Worm (Caenorhabditis elegans): ENCODE measurements around the gene M03E7.2.

The M03E7.2 gene

DNA sequence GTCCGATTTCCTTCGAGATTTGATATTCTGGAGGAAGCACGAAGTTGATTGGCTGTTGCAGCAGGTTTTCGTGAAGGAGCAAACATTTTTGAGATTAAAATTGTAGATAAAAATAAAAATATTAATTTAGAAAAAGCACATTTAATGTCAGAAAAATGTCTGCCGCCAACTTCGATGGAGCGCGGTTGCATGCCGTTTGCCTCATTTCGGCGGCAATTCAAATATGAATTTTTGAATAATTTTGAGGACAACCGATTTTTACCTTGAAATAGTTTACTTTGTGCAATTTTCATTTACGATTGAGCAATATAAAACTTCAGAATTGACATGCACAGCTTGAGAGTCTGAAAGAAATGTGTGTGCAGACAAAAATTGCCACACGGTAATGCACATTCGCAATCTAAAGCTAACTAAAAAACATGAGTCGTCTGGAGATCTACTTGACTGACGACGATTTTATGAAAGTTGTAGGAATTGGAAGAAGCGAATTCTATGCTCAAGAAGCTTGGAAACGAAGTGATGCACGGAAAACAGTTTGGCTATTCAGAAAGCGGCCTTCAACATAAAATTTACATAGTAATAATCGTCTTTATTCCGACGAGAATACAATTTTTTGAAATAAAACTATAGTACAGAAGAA, 20.9 kb upstream of the M03E7.2 start, which contains the start of gene zhit-1:
Gene zhit-1, minus strand, starts transcription at position 161 of the 640 bp plus-strand sequence.
- TF ChIP-seq snpc-1.1 (tag; optimal IDR thresholded peaks at IDR 0.05; ENCODE audit: insufficient read depth) (peak; percentile 24), madf-6 (GFP tag; IDR thresholded peaks at IDR 0.05) (peak; percentile 37), him-1 (tag; optimal IDR thresholded peaks at IDR 0.05) (peak; percentile 25), snpc-4 (GFP tag; optimal IDR thresholded peaks at IDR 0.05) (peak; percentile 8), snpc-4 (tag; optimal IDR thresholded peaks at IDR 0.05) (peak; percentile 61 to 73 (median 66)), efl-1 (GFP tag; optimal IDR thresholded peaks at IDR 0.05) (peak; percentile 79), hmg-1.2 (GFP tag; IDR thresholded peaks at IDR 0.05) (0 out of 2 replicates have a peak, but pooled peaks have one; percentile 20), lin-54 (GFP tag; optimal IDR thresholded peaks at IDR 0.05) (peak; percentile 90), mcd-1 (GFP tag; IDR thresholded peaks at IDR 0.05) (peak; percentile 87), lin-35 (GFP tag; optimal IDR thresholded peaks at IDR 0.05) (peak in 2 of 3 experiments; percentile 60 to 73), die-1 (tag; optimal IDR thresholded peaks at IDR 0.05) (no peak), ceh-27 (GFP tag; optimal IDR thresholded peaks at IDR 0.05) (no peak), dpl-1 (GFP tag; optimal IDR thresholded peaks at IDR 0.05) (peak; percentile 65), B0336.3 (GFP tag; IDR thresholded peaks at IDR 0.05) (no peak), atf-7 (tag; optimal IDR thresholded peaks at IDR 0.05) (no peak)

- TF ChIP-seq Y79H2A.3 (GFP tag; conservative IDR thresholded peaks at IDR 0.05) (no peak), F37B4.10 (GFP tag; IDR thresholded peaks at IDR 0.05) (no peak), ccch-3 (GFP tag; optimal IDR thresholded peaks at IDR 0.05) (no peak), ztf-26 (tag; optimal IDR thresholded peaks at IDR 0.05) (no peak), B0336.3 (GFP tag; IDR thresholded peaks at IDR 0.05) (no peak), lsl-1 (GFP tag; optimal IDR thresholded peaks at IDR 0.05) (no peak), repo-1 (tag; optimal IDR thresholded peaks at IDR 0.05) (no peak), dpff-1 (tag; optimal IDR thresholded peaks at IDR 0.05) (no peak), egl-18 (GFP tag; IDR thresholded peaks at IDR 0.05) (no peak), zfh-2 (GFP tag; conservative IDR thresholded peaks at IDR 0.05) (no peak), nfya-1 (tag; optimal IDR thresholded peaks at IDR 0.05; ENCODE audit: borderline replicate concordance, insufficient read depth) (no peak), nhr-90 (tag; optimal IDR thresholded peaks at IDR 0.05) (no peak), cebp-1 (GFP tag; IDR thresholded peaks at IDR 0.05) (no peak), cebp-1 (tag; optimal IDR thresholded peaks at IDR 0.05) (no peak), mcd-1 (GFP tag; IDR thresholded peaks at IDR 0.05) (no peak), mes-4 (tag; optimal IDR thresholded peaks at IDR 0.05) (no peak), F33H1.4 (GFP tag; IDR thresholded peaks at IDR 0.05) (no peak), lin-40 (tag; optimal IDR thresholded peaks at IDR 0.05) (no peak), dox-1 (GFP tag; IDR thresholded peaks at IDR 0.05) (no peak), aptf-3 (GFP tag; IDR thresholded peaks at IDR 0.05) (no peak)
Observed at ce11 chrV:5601263-5601662, 16.1 kb upstream of the M03E7.2 start, which contains the start of gene CD4.8. Gene CD4.8, minus strand, starts transcription at chrV:5601363.

- TF ChIP-seq xnd-1 (tag; optimal IDR thresholded peaks at IDR 0.05) = peak; percentile 7
- TF ChIP-seq attf-6 (GFP tag; IDR thresholded peaks at IDR 0.05) = peak; percentile 12; the same call in 1 of the 2 replicates
- peak; percentile 72 for TF ChIP-seq hmg-1.2 (GFP tag; IDR thresholded peaks at IDR 0.05)
- peak; percentile 32 for TF ChIP-seq snpc-3.4 (tag; optimal IDR thresholded peaks at IDR 0.05)
- 0 out of 2 replicates have a peak, but pooled peaks have one; percentile 16 for TF ChIP-seq pbrm-1 (GFP tag; IDR thresholded peaks at IDR 0.05)
- peak; percentile 79 for TF ChIP-seq snpc-1.1 (tag; optimal IDR thresholded peaks at IDR 0.05; ENCODE audit: insufficient read depth)
- TF ChIP-seq snpc-4 (GFP tag; optimal IDR thresholded peaks at IDR 0.05) = peak; percentile 77
- TF ChIP-seq snpc-4 (tag; optimal IDR thresholded peaks at IDR 0.05) = peak in 3 of 4 experiments; percentile 79 to 98 (median 96)
- peak; percentile 39 for TF ChIP-seq mcd-1 (GFP tag; IDR thresholded peaks at IDR 0.05)
Observed at ce11 chrV:5602407-5602806, 15.0 kb upstream of the M03E7.2 start.

All from whole organism, young adult.